Fruit fly (Drosophila melanogaster) whole organism, larva: ENCODE results near the gene maca.

Source experiments
- noc ChIP-seq: fragments of 200-800 bp; sonication (Bioruptor generic); optimal IDR thresholded peaks from 3 replicates; lab custom pipeline; 2019; ENCODE audit warnings: missing biosample characterization, mild to moderate bottlenecking, missing genetic modification characterization, moderate library complexity

The maca gene

dm6 chr3R:15494302-15494701 lies at the start of gene maca:
Gene maca (plus strand): TSS chr3R:15494602.
- no peak for TF ChIP-seq noc (tag; lab: Kevin White, UChicago)

DNA sequence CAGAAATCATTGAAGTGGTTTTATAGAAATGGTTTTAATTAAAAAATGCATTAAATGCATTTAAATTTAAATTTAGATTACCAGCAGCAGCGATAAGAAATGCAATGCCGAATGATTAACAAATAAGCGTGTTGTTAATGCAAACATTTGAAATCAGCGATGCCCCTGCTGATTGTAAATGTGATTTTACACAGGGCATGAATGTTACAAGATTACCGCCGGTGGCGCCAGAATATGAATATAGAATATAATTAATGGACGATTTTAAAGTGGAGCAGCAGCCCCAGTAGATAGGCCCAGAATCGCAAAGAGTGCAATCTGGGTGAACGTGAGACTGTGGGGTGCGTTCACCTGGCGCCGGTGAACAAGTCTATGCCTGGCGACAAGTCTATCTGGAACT lies 48.3 kb upstream of the maca start:
- no peak for TF ChIP-seq noc (tag; lab: Kevin White, UChicago)

dm6 chr3R:15447791-15448190 lies 46.6 kb upstream of the maca start:
- TF ChIP-seq noc (tag; lab: Kevin White, UChicago), result no peak

dm6 chr3R:15448657-15449056 lies 45.7 kb upstream of the maca start:
- TF ChIP-seq noc (tag; lab: Kevin White, UChicago), result no peak

DNA sequence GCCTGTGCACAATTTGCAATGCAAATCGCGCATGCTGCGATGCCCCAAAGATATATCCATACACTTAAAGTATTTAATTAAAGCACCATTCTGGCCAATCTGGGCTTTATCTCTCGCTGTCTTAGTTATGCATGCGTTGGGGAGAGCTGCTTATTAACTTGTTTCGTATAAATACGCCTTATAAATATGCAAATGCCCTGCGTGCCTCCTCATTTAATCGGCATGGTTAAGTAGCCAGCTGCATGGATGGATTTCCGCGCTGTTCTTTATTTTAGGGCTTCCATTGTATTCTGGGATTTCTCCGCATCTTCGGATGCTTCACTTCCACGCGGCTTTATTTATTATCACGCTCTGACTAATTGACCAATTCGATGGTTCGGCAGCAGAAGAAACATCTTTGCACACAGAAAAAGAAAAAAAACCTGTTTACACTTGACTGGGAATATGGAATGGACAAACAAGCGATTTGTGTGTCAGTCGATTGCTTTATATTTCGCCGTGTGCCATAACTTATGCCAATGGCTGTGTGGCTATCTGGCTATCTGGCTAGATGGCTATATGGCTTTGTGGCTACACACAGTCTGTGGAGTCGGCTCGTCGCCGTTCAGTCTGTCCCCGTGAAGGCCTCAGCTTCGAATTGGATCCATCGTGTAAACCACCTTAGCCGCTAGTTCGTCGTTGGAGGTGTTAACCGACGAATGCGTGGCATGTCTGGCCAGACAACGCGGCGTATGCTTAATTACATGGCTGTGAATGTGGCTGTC lies 42.9 kb upstream of the maca start:
- TF ChIP-seq noc (tag; lab: Kevin White, UChicago), result peak; percentile 37

- TF ChIP-seq noc (tag; lab: Kevin White, UChicago), result no peak
Observed at dm6 chr3R:15457386-15458011, 36.9 kb upstream of the maca start.

- TF ChIP-seq noc (tag; lab: Kevin White, UChicago), result peak; percentile 48
Observed at dm6 chr3R:15458186-15458715, 36.2 kb upstream of the maca start.

dm6 chr3R:15463172-15463571 lies 31.2 kb upstream of the maca start:
- TF ChIP-seq noc (tag; lab: Kevin White, UChicago), result no peak

DNA sequence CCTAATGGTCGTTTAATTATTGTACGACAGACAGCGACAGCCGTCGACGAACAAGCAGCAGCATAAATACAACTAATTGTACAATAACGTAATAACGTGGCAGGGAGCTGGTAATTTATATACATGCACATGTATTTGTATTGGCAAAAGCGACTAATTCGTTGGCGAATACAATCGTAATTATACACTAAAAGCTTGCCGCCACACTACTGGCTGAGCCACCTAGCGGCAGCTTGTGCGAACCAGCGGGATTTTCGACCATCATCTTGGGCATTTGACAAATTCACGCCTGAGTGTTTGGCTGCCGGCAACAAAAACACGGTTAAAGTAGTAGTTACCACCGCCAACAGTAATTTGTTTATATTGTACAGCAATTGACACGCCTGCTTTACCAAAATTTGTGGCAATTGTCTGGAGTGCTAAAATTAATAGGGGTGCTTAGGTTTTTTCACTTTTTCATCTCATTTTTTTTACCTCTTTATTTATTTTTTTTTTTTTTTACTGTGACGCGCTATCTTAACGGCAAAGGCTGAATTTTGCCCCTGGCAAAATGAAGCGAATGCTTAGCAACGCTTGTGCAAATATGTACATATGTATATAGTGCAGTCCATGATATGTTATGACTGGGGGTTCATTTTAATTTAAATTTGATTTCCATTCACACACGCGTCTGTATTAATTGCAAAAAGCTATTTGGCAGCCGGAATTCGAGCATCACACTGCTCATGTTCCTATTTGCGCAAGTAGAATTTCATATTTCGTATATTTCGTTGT lies 26.2 kb upstream of the maca start:
- TF ChIP-seq noc (tag; lab: Kevin White, UChicago), result no peak

DNA sequence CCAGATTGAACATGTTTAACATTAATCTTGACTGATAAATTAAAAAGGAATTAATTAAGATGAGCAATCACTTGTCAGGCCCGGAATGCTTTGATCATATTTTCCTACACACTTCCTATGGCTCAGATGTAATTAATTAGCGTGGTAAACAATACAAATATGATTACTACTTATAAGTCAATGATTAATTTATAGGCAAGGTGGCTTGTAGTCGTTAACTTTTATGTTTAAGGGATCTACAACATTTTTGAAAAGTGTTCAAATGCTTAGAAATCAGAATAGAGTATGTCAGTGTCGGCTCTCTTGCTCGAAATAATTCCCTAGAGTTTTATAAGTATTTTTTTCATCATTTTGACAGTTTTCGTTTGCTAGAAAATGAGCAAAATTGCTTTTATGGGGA lies 22.7 kb upstream of the maca start:
- peak; percentile 29 for TF ChIP-seq noc (tag; lab: Kevin White, UChicago)

DNA sequence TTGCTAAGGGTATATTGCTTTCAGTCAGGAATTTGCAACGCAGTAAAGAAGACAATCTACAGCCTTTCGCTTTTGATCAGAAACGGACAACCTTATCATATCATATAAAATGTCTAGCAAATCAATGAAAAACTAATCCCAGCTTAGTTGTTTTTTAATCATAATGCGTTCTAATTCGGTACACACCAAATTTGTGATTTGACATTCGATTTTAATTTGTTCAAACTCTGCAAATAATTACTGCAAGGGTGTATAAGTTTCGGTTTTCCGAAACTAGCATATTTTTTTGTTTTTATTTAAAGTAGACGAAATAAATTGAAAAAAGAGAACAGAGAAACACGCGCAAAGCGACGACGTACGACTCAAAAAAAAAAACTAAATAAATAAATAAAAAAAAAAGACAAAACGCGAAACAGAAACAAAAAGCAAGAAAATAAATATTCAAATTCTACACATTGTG lies 21.6 kb upstream of the maca start:
- TF ChIP-seq noc (tag; lab: Kevin White, UChicago), result peak; percentile 90

- no peak for TF ChIP-seq noc (tag; lab: Kevin White, UChicago)
Observed at dm6 chr3R:15473360-15473938, 21.0 kb upstream of the maca start.

- no peak for TF ChIP-seq noc (tag; lab: Kevin White, UChicago)
Observed at dm6 chr3R:15474820-15475219, 19.6 kb upstream of the maca start.

DNA sequence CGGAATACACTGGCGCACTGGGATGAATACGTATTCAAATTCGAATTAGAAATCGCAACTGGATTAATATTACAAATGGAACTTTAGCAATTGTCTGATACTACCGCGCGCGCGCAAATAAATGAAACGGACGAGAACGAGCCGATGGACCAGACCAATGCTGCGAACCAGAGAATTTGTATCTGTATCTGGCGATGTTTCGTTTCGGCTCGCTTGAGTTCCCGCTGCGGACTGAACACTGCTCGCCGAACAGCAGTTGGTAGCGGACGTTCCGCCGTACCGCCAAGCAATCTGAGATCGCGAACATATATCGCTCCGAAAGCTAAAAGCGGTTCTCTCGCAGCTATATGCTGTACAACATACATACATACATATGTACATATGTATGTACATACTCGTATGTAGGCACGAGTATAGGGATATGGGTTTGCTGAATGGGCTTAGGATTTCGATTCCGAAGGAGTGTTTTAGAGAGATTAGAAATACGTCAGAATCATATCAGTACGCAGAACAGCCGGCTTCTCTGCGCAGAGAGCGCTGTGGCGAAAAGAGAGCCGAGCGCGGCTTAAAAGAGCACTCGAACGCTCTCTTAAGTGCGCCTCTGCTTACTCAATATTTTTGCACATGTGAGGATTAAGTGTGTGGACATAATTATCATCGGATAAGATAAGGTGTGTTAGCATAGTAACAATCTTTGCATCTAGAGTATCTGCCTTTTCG lies 18.3 kb upstream of the maca start, which contains the start of gene AdamTS-A:
Gene AdamTS-A (minus strand): TSS at position 221 of the 720 bp plus-strand sequence.
- no peak for TF ChIP-seq noc (tag; lab: Kevin White, UChicago)

dm6 chr3R:15480068-15480467 lies 14.3 kb upstream of the maca start:
- TF ChIP-seq noc (tag; lab: Kevin White, UChicago), result no peak
